Fruit fly (Drosophila melanogaster) whole organism: ENCODE results near the gene CG31689.

ENCODE experiments used
- CG8478 ChIP-seq: fragments of >200 bp; optimal IDR thresholded peaks from 2 replicates; lab custom pipeline; 2018; ENCODE audit warnings: inconsistent platforms
- Dll ChIP-seq: fragments of >200 bp; optimal IDR thresholded peaks from 2 replicates; lab custom pipeline; 2017
- EcR ChIP-seq, 2 experiments: fragments of >200 bp; optimal IDR thresholded peaks; 2 replicates each; lab custom pipeline; 2017; ENCODE audit warnings: missing biosample characterization in 2 of 2, missing genetic modification characterization in 2 of 2, missing genetic modification reagents in 2 of 2
- pan ChIP-seq: fragments of >200 bp; optimal IDR thresholded peaks from 2 replicates; lab custom pipeline; 2017
- psq ChIP-seq: fragments of >200 bp; optimal IDR thresholded peaks from 2 replicates; lab custom pipeline; 2017
- usp ChIP-seq: fragments of >200 bp; optimal IDR thresholded peaks from 2 replicates; lab custom pipeline; 2017; ENCODE audit warnings: missing biosample characterization, missing genetic modification characterization, mixed read lengths

The CG31689 gene

DNA sequence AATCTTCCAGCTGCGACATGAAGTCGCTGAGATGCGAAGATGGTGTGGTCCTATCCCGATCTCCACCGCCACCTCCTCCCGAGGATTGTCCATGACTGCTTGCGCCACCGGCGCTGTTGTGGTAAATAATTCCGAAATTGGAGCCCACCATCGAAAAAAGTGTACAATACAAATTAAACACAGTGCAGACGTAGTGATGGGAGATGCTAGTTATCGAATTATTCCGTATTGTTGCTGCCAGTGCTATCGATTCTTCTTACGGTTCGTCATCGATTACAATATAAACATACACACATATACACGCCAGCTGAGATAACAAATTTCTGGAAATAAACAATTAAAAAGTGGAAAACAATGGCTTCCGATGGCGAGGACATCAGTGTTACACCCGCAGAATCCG lies 42.2 kb downstream of the CG31689 start, which contains the start of the genes Taf10b and Taf10:
TSS of gene Taf10b (minus strand) at position 219 of the 400 bp plus-strand sequence.
TSS of gene Taf10 (plus strand) at position 264 of the 400 bp plus-strand sequence.
- TF ChIP-seq CG8478 (lab: Kevin White, UChicago): no peak
- TF ChIP-seq Dll (lab: Kevin White, UChicago): no peak

DNA sequence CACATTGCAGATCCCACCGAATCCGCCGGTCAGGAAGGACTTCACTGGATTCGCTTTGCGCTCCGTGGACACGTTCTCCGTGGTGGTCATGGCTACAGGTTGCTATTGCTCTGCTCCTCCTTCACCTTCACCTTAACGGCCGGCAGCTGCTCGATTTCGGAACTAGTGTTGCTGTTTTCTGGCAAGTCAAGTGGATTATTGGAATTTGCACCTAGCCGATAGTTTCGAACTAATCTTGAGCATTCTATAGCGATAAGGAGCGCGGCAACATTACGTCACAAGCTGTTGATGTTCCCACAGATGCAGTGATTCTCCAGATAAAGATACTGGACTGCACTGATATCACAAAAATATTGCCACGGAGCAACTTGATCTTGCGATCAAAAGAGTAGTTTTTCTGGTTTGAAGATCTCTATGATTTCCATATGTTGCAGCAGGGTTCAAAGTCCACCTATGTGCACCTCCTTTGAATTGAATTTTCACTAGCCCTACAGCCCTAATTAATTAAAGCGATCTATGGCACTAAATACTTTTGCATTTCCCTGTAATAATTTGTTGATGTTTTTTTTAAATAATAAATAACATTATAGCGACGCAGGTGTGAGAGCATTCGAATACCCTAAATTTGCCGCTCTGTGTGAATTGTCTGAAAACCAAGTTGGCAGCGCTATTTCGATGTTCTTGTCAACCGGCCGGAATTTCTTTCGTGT lies 44.2 kb downstream of the CG31689 start, which contains the start of the genes colt and HINT1:
TSS of gene colt (minus strand) at position 594 of the 710 bp plus-strand sequence.
TSS of gene HINT1 (plus strand) at position 660 of the 710 bp plus-strand sequence.
- TF ChIP-seq CG8478 (lab: Kevin White, UChicago): no peak
- TF ChIP-seq EcR (GFP tag; optimal IDR thresholded peaks at IDR 0.05; lab: Kevin White, UChicago): no peak
- TF ChIP-seq Dll (lab: Kevin White, UChicago): no peak
- TF ChIP-seq psq: no peak
- TF ChIP-seq pan (lab: Kevin White, UChicago): no peak
- no peak for TF ChIP-seq usp (GFP tag; lab: Kevin White, UChicago)

DNA sequence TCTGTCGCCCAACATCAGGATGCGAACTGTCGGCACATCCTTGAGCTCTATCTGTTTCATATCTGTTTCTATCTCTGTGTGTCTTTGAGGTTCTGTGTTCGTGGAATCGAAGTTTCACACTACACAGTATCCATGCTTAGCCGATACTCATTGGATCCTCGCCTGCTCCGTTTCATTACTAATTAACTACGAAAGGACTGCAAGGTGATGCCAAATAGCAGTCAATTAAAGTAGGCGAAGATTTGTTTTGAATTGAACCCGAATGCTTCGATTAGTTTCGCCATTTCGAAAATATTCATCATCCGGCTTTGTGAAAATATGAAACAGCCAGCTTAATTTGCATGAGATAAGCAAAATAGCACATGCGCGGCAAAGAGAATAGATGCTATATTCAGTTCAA lies 46.2 kb downstream of the CG31689 start, which contains the start of gene CG15399:
TSS of gene CG15399 (minus strand) at position 101 of the 400 bp plus-strand sequence.
- no peak for TF ChIP-seq usp (GFP tag; lab: Kevin White, UChicago)
- no peak for TF ChIP-seq Dll (lab: Kevin White, UChicago)
- no peak for TF ChIP-seq pan (lab: Kevin White, UChicago)
- TF ChIP-seq EcR (GFP tag; optimal IDR thresholded peaks at IDR 0.05; lab: Kevin White, UChicago): no peak
- no peak for TF ChIP-seq CG8478 (lab: Kevin White, UChicago)
- no peak for TF ChIP-seq psq

DNA sequence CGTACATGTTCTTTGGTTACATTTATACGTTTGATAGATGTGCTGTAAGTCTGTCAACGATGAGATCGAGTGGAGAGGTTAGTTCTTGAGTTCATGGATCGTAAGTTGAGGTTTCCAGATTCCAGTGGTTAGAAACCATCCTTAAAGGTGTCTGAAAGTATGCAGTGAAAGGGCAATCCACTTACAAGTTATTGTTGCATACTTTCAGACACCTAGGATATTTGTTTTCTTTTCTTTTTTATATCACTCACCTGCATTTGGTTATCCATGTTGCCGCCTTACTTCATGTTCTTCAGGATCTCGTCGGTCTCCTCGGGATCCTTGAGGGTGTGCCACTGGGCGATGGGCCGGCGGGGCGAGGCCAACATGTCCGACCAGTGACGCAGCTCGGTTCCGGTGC lies 57.3 kb downstream of the CG31689 start:
- TF ChIP-seq usp (GFP tag; lab: Kevin White, UChicago) (no peak), CG8478 (lab: Kevin White, UChicago) (no peak), psq (no peak), pan (lab: Kevin White, UChicago) (no peak), EcR (GFP tag; optimal IDR thresholded peaks at IDR 0.05; lab: Kevin White, UChicago) (no peak), Dll (lab: Kevin White, UChicago) (no peak)
